Worm (Caenorhabditis elegans): ENCODE measurements around the gene amt-2.
A peak's percentile ranks its signal among the peaks of the same experiment; 100 is the strongest.

amt-2 gene

ce11 chrIV:13042091-13042490, at the start of gene amt-2:
Gene amt-2 (plus strand): TSS chrIV:13042391.
- TF ChIP-seq T23F11.4 (GFP tag; optimal IDR thresholded peaks at IDR 0.05) (no peak), fax-1 (tag; optimal IDR thresholded peaks at IDR 0.05) (no peak), ceh-30 (tag; optimal IDR thresholded peaks at IDR 0.05) (no peak)

- TF ChIP-seq sox-4 (tag; optimal IDR thresholded peaks at IDR 0.05) (no peak), ref-2 (tag; optimal IDR thresholded peaks at IDR 0.05) (no peak), ceh-31 (tag; optimal IDR thresholded peaks at IDR 0.05) (no peak), gmeb-2 (tag; optimal IDR thresholded peaks at IDR 0.05) (no peak)
Measured at ce11 chrIV:12994376-12994775, 47.8 kb upstream of the amt-2 start, which contains the start of gene K10D11.4. Gene K10D11.4 (minus strand): TSS chrIV:12994476.

- TF ChIP-seq eyg-1 (tag; optimal IDR thresholded peaks at IDR 0.05): no peak
- no peak for TF ChIP-seq ceh-2 (tag; optimal IDR thresholded peaks at IDR 0.05)
- no peak for TF ChIP-seq hlh-15 (tag; optimal IDR thresholded peaks at IDR 0.05)
- no peak for TF ChIP-seq unc-42 (tag; optimal IDR thresholded peaks at IDR 0.05)
- TF ChIP-seq tbx-2 (tag; optimal IDR thresholded peaks at IDR 0.05): no peak
- no peak for TF ChIP-seq ceh-31 (tag; optimal IDR thresholded peaks at IDR 0.05)
- no peak for TF ChIP-seq unc-86 (tag; optimal IDR thresholded peaks at IDR 0.05)
- TF ChIP-seq unc-3 (GFP tag; conservative IDR thresholded peaks at IDR 0.05): no peak
- TF ChIP-seq unc-3 (tag; optimal IDR thresholded peaks at IDR 0.05): no peak
- no peak for TF ChIP-seq lim-6 (tag; optimal IDR thresholded peaks at IDR 0.05)
Measured at ce11 chrIV:12995886-12996285, 46.3 kb upstream of the amt-2 start, which contains the start of gene K10D11.7. Gene K10D11.7 (minus strand): TSS chrIV:12995986.

- TF ChIP-seq ceh-34 (tag; optimal IDR thresholded peaks at IDR 0.05) (no peak), ceh-30 (tag; optimal IDR thresholded peaks at IDR 0.05) (no peak), che-1 (tag; optimal IDR thresholded peaks at IDR 0.05) (no peak), ttx-3 (tag; optimal IDR thresholded peaks at IDR 0.05) (no peak), ceh-22 (tag; optimal IDR thresholded peaks at IDR 0.05) (no peak), unc-3 (GFP tag; conservative IDR thresholded peaks at IDR 0.05) (no peak), unc-3 (tag; optimal IDR thresholded peaks at IDR 0.05) (no peak), pha-2 (tag; optimal IDR thresholded peaks at IDR 0.05) (no peak), hlh-8 (tag; optimal IDR thresholded peaks at IDR 0.05) (no peak), C38D4.7 (GFP tag; optimal IDR thresholded peaks at IDR 0.05) (no peak), fkh-6 (tag; optimal IDR thresholded peaks at IDR 0.05) (no peak), pha-4 (tag; optimal IDR thresholded peaks at IDR 0.05) (no peak), ceh-9 (tag; optimal IDR thresholded peaks at IDR 0.05) (no peak), ref-2 (tag; optimal IDR thresholded peaks at IDR 0.05) (no peak), zip-5 (tag; optimal IDR thresholded peaks at IDR 0.05) (no peak), ceh-24 (tag; optimal IDR thresholded peaks at IDR 0.05) (no peak), madf-2 (tag; optimal IDR thresholded peaks at IDR 0.05) (no peak)
Measured at ce11 chrIV:12997560-12997959, 44.6 kb upstream of the amt-2 start.

ce11 chrIV:12999087-12999486, 43.1 kb upstream of the amt-2 start:
- TF ChIP-seq hlh-8 (tag; optimal IDR thresholded peaks at IDR 0.05) (no peak), unc-3 (GFP tag; conservative IDR thresholded peaks at IDR 0.05) (no peak), unc-3 (tag; optimal IDR thresholded peaks at IDR 0.05) (no peak), madf-2 (tag; optimal IDR thresholded peaks at IDR 0.05) (no peak), ceh-2 (tag; optimal IDR thresholded peaks at IDR 0.05) (peak; percentile 30), ceh-48 (tag; optimal IDR thresholded peaks at IDR 0.05) (no peak), ceh-45 (GFP tag; IDR thresholded peaks at IDR 0.05) (no peak), pax-1 (tag; optimal IDR thresholded peaks at IDR 0.05) (peak; percentile 17), ceh-22 (tag; optimal IDR thresholded peaks at IDR 0.05) (peak; percentile 63), Y22D7AL.16 (tag; optimal IDR thresholded peaks at IDR 0.05) (no peak)

Data from whole organism, late embryonic.